Worm (Caenorhabditis elegans) whole organism, L1 larva: ENCODE measurements around the gene ZK1098.12.

ENCODE experiments used
- C16A3.4 ChIP-seq: fragments of 150-350 bp; optimal IDR thresholded peaks from 2 replicates; lab custom pipeline; 2014; ENCODE audit warnings: missing biosample characterization, missing genetic modification characterization
- C34B4.2 ChIP-seq: sonication (generic microtip); optimal IDR thresholded peaks from 2 replicates; lab custom pipeline; 2017; ENCODE audit warnings: mild to moderate bottlenecking, missing genetic modification characterization, missing compliant biosample characterization
- F16B12.6 ChIP-seq: fragments of 150-350 bp; optimal IDR thresholded peaks from 2 replicates; lab custom pipeline; 2014; ENCODE audit warnings: missing biosample characterization, missing genetic modification characterization
- Y116A8C.19 ChIP-seq: sonication (generic microtip); optimal IDR thresholded peaks from 2 replicates; lab custom pipeline; 2016; ENCODE audit warnings: missing compliant biosample characterization, missing genetic modification characterization, borderline replicate concordance
- aha-1 ChIP-seq: fragments of 150-350 bp; optimal IDR thresholded peaks from 2 replicates; lab custom pipeline; 2014; ENCODE audit warnings: missing biosample characterization, missing genetic modification characterization
- aly-2 ChIP-seq: fragments of 150-350 bp; optimal IDR thresholded peaks from 2 replicates; lab custom pipeline; 2014; ENCODE audit warnings: missing biosample characterization, missing genetic modification characterization
- ama-1 ChIP-seq: fragments of 150-350 bp; optimal IDR thresholded peaks from 2 replicates; lab custom pipeline; 2014
- blmp-1 ChIP-seq: fragments of 150-350 bp; optimal IDR thresholded peaks from 2 replicates; lab custom pipeline; 2014; ENCODE audit warnings: missing biosample characterization, missing genetic modification characterization
- ceh-8 ChIP-seq: fragments of 200-800 bp; sonication (Bioruptor generic); optimal IDR thresholded peaks from 2 replicates; lab custom pipeline; 2018; ENCODE audit warnings: mild to moderate bottlenecking, missing genetic modification characterization, moderate library complexity, missing compliant biosample characterization
- ceh-90 ChIP-seq: sonication (generic microtip); optimal IDR thresholded peaks from 2 replicates; lab custom pipeline; 2016; ENCODE audit warnings: missing genetic modification characterization, missing compliant biosample characterization
- ces-1 ChIP-seq: fragments of 150-350 bp; optimal IDR thresholded peaks from 2 replicates; lab custom pipeline; 2014; ENCODE audit warnings: missing biosample characterization, missing genetic modification reagents, missing genetic modification characterization
- dsc-1 ChIP-seq: sonication (generic microtip); optimal IDR thresholded peaks from 2 replicates; lab custom pipeline; 2016; ENCODE audit warnings: mild to moderate bottlenecking, missing genetic modification characterization, missing compliant biosample characterization
- efl-1 ChIP-seq, 4 experiments: fragments of 150-350 bp; optimal IDR thresholded peaks in 3 of 4; peaks in 1 of 4; 1 replicate in 1 of 4; 2 replicates in 3 of 4; lab custom pipeline; 2014; ENCODE audit warnings: missing biosample characterization in 2 of 4, missing genetic modification characterization in 2 of 4, missing genetic modification reagents in 2 of 4
- efl-3 ChIP-seq: fragments of 200-800 bp; sonication (Bioruptor generic); optimal IDR thresholded peaks from 2 replicates; lab custom pipeline; 2018; ENCODE audit warnings: mild to moderate bottlenecking, missing genetic modification characterization, missing compliant biosample characterization
- elt-2 ChIP-seq: sonication (generic microtip); optimal IDR thresholded peaks from 2 replicates; lab custom pipeline; 2016; ENCODE audit warnings: missing genetic modification characterization, mild to moderate bottlenecking, inconsistent platforms, missing compliant biosample characterization, missing genetic modification reagents
- elt-3 ChIP-seq, 6 experiments: fragments of 150-350 bp in 1 of 6; sonication (generic microtip); optimal IDR thresholded peaks; 2 replicates each; lab custom pipeline; 2017 to 2018; ENCODE audit warnings: missing biosample characterization in 6 of 6, missing genetic modification characterization in 6 of 6, inconsistent platforms in 1 of 6
- fkh-8 ChIP-seq: sonication (generic microtip); optimal IDR thresholded peaks from 2 replicates; lab custom pipeline; 2016; ENCODE audit warnings: mild to moderate bottlenecking, missing genetic modification characterization, missing compliant biosample characterization
- grh-1 ChIP-seq: fragments of 200-800 bp; sonication (Bioruptor generic); IDR thresholded peaks from 2 replicates; pipeline ENCODE4 v1.3.6; 2022; ENCODE audit warnings: missing genetic modification reagents, missing genetic modification characterization, missing compliant biosample characterization
- hlh-17 ChIP-seq: fragments of 200-800 bp; sonication (Bioruptor generic); optimal IDR thresholded peaks from 2 replicates; lab custom pipeline; 2018; ENCODE audit warnings: missing genetic modification characterization, mild to moderate bottlenecking, missing compliant biosample characterization, moderate library complexity, borderline replicate concordance
- jun-1 ChIP-seq: fragments of 150-350 bp; optimal IDR thresholded peaks from 2 replicates; lab custom pipeline; 2014; ENCODE audit warnings: missing biosample characterization, missing genetic modification reagents, missing genetic modification characterization
- lin-13 ChIP-seq: fragments of 150-350 bp; optimal IDR thresholded peaks from 2 replicates; lab custom pipeline; 2014; ENCODE audit warnings: missing biosample characterization, missing genetic modification reagents, missing genetic modification characterization
- lin-35 ChIP-seq, 2 experiments: fragments of 150-350 bp; optimal IDR thresholded peaks; 2 replicates each; lab custom pipeline; 2014; ENCODE audit warnings: missing biosample characterization in 2 of 2, missing genetic modification characterization in 2 of 2, missing genetic modification reagents in 2 of 2
- lir-3 ChIP-seq: sonication (generic microtip); optimal IDR thresholded peaks from 2 replicates; lab custom pipeline; 2016; ENCODE audit warnings: mild to moderate bottlenecking, missing genetic modification characterization, moderate library complexity, missing compliant biosample characterization; ENCODE audit not compliant: poor library complexity
- lsy-2 ChIP-seq, 2 experiments: fragments of 150-350 bp; optimal IDR thresholded peaks; 2 replicates each; lab custom pipeline; 2014; ENCODE audit warnings: missing biosample characterization in 2 of 2, missing genetic modification characterization in 2 of 2
- mdl-1 ChIP-seq, 2 experiments: fragments of 150-350 bp; optimal IDR thresholded peaks; 2 replicates each; lab custom pipeline; 2014 to 2017; ENCODE audit warnings: missing biosample characterization in 2 of 2, missing genetic modification characterization in 2 of 2, inconsistent platforms in 1 of 2
- nhr-12 ChIP-seq: sonication (generic microtip); optimal IDR thresholded peaks from 2 replicates; lab custom pipeline; 2017; ENCODE audit warnings: missing biosample characterization, missing genetic modification characterization
- nhr-19 ChIP-seq: fragments of 200-800 bp; sonication (Bioruptor generic); conservative IDR thresholded peaks from 2 replicates; pipeline ENCODE4 v1.3.6; 2022; ENCODE audit warnings: missing genetic modification characterization, missing compliant biosample characterization
- nhr-84 ChIP-seq: sonication (generic microtip); optimal IDR thresholded peaks from 2 replicates; lab custom pipeline; 2017; ENCODE audit warnings: missing biosample characterization, missing genetic modification characterization
- nhr-90 ChIP-seq: sonication (generic microtip); optimal IDR thresholded peaks from 2 replicates; lab custom pipeline; 2016; ENCODE audit warnings: mild to moderate bottlenecking, missing genetic modification characterization, missing compliant biosample characterization; ENCODE audit not compliant: poor library complexity
- pqm-1 ChIP-seq: sonication (generic microtip); optimal IDR thresholded peaks from 3 replicates; lab custom pipeline; 2017; ENCODE audit warnings: missing biosample characterization, missing genetic modification characterization
- skn-1 ChIP-seq: fragments of 150-350 bp; optimal IDR thresholded peaks from 2 replicates; lab custom pipeline; 2014; ENCODE audit warnings: missing biosample characterization, missing genetic modification characterization
- swsn-7 ChIP-seq: sonication (generic microtip); optimal IDR thresholded peaks from 2 replicates; lab custom pipeline; 2016; ENCODE audit warnings: missing genetic modification characterization, missing compliant biosample characterization
- tbx-2 ChIP-seq: sonication (generic microtip); optimal IDR thresholded peaks from 2 replicates; lab custom pipeline; 2016; ENCODE audit warnings: missing genetic modification characterization, missing compliant biosample characterization
- tlp-1 ChIP-seq: fragments of 150-350 bp; optimal IDR thresholded peaks from 2 replicates; lab custom pipeline; 2014; ENCODE audit warnings: missing biosample characterization, missing genetic modification characterization
- unc-62 ChIP-seq: fragments of 150-350 bp; optimal IDR thresholded peaks from 2 replicates; lab custom pipeline; 2014; ENCODE audit warnings: missing biosample characterization, missing genetic modification reagents, missing genetic modification characterization
- unc-86 ChIP-seq: sonication (generic microtip); optimal IDR thresholded peaks from 2 replicates; lab custom pipeline; 2016; ENCODE audit warnings: missing genetic modification characterization, missing compliant biosample characterization
- unc-98 ChIP-seq: fragments of 200-800 bp; sonication (Bioruptor generic); IDR thresholded peaks from 2 replicates; pipeline ENCODE4 v1.3.6; 2022; ENCODE audit warnings: missing genetic modification characterization, missing compliant biosample characterization
- zag-1 ChIP-seq: fragments of 150-350 bp; optimal IDR thresholded peaks from 2 replicates; lab custom pipeline; 2014; ENCODE audit warnings: missing biosample characterization, missing genetic modification characterization
- zip-4 ChIP-seq: fragments of 200-800 bp; sonication (Bioruptor generic); optimal IDR thresholded peaks from 2 replicates; lab custom pipeline; 2018; ENCODE audit warnings: mild to moderate bottlenecking, missing genetic modification characterization, moderate library complexity, missing compliant biosample characterization

Gene ZK1098.12

ce11 chrIII:9580039-9580891 lies 35.3 kb downstream of the ZK1098.12 start, which contains the start of gene ced-7 (continued):
- TF ChIP-seq nhr-90 (tag; lab: Kevin White, UChicago) (no peak), zip-4 (GFP tag; lab: Kevin White, UChicago) (no peak), blmp-1 (peak; percentile 57), ceh-90 (tag; lab: Kevin White, UChicago) (no peak), tbx-2 (tag; lab: Kevin White, UChicago) (no peak), C16A3.4 (peak; percentile 42), pqm-1 (no peak), lsy-2 (tag; optimal IDR thresholded peaks at IDR 0.05; lab: Kevin White, UChicago) (peak; percentile 26 to 52), dsc-1 (tag; lab: Kevin White, UChicago) (no peak), nhr-19 (GFP tag; lab: Robert Waterston, UW) (no peak), mdl-1 (tag; optimal IDR thresholded peaks at IDR 0.05; lab: Kevin White, UChicago) (no peak), C34B4.2 (tag; lab: Kevin White, UChicago) (no peak), ces-1 (no peak), unc-62 (no peak), aly-2 (tag; lab: Kevin White, UChicago) (no peak), lin-13 (GFP tag; lab: Kevin White, UChicago) (no peak), swsn-7 (no peak), ama-1 (lab: Kevin White, UChicago) (no peak), lir-3 (no peak), ceh-8 (GFP tag; lab: Kevin White, UChicago) (no peak), unc-98 (no peak), nhr-12 (tag; lab: Kevin White, UChicago) (no peak), zag-1 (tag; lab: Kevin White, UChicago) (no peak), elt-3 (tag; optimal IDR thresholded peaks at IDR 0.05; lab: Kevin White, UChicago) (no peak), Y116A8C.19 (tag; lab: Kevin White, UChicago) (no peak), F16B12.6 (tag; lab: Kevin White, UChicago) (peak; percentile 8), jun-1 (no peak), skn-1 (no peak), lin-35 (GFP tag; optimal IDR thresholded peaks at IDR 0.05; lab: Kevin White, UChicago) (peak; percentile 15 to 37), fkh-8 (tag; lab: Kevin White, UChicago) (peak; percentile 75), efl-3 (GFP tag; lab: Kevin White, UChicago) (no peak), unc-86 (tag; lab: Kevin White, UChicago) (peak; percentile 22), nhr-84 (tag; lab: Kevin White, UChicago) (no peak), hlh-17 (GFP tag; lab: Kevin White, UChicago) (no peak), aha-1 (no peak)

- TF ChIP-seq elt-2 (peak; percentile 6), efl-1 (optimal IDR thresholded peaks at IDR 0.05; lab: Kevin White, UChicago) (no peak), efl-1 (GFP tag; optimal IDR thresholded peaks at IDR 0.05 in 1 of 2; lab: Kevin White, UChicago) (no peak), grh-1 (no peak), tlp-1 (tag; lab: Kevin White, UChicago) (no peak)
Observed at ce11 chrIII:9582240-9582639, 37.3 kb downstream of the ZK1098.12 start, which contains the start of gene C48B4.3. Gene C48B4.3 (minus strand): TSS chrIII:9582388.

ce11 chrIII:9583224-9583623 lies 38.3 kb downstream of the ZK1098.12 start:
- no peak for TF ChIP-seq dsc-1 (tag; lab: Kevin White, UChicago)
- TF ChIP-seq, all 84 proteins: peak for 0
